Fruit fly (Drosophila melanogaster) whole organism, embryonic: ENCODE results near the gene Tmtc4.

Experiments used
- Abd-B ChIP-seq: fragments of 200-800 bp; sonication (Bioruptor generic); optimal IDR thresholded peaks from 2 replicates; lab custom pipeline; 2018; ENCODE audit warnings: missing biosample characterization, mild to moderate bottlenecking, missing genetic modification characterization, moderate library complexity
- Adf1 ChIP-seq: fragments of 200-800 bp; sonication (Bioruptor generic); IDR thresholded peaks from 2 replicates; pipeline ENCODE4 v1.3.6; 2022; ENCODE audit warnings: missing biosample characterization, missing genetic modification characterization
- Aef1 ChIP-seq: fragments of 200-800 bp; sonication (Bioruptor generic); IDR thresholded peaks from 3 replicates; pipeline ENCODE4 v1.3.6; 2022; ENCODE audit warnings: missing biosample characterization, missing genetic modification characterization
- Atf3 ChIP-seq: fragments of 200-800 bp; sonication (Bioruptor generic); optimal IDR thresholded peaks from 3 replicates; lab custom pipeline; 2016; ENCODE audit warnings: missing biosample characterization, missing genetic modification characterization
- CG10462 ChIP-seq: fragments of 200-800 bp; sonication (Bioruptor generic); optimal IDR thresholded peaks from 2 replicates; lab custom pipeline; 2016; ENCODE audit warnings: missing biosample characterization, missing genetic modification characterization
- CG11695 ChIP-seq: fragments of 200-800 bp; sonication (Bioruptor generic); IDR thresholded peaks from 3 replicates; pipeline ENCODE4 v1.3.6; 2022; ENCODE audit warnings: missing biosample characterization, missing genetic modification characterization
- CG11696 ChIP-seq: fragments of 200-800 bp; sonication (Bioruptor generic); IDR thresholded peaks from 2 replicates; pipeline ENCODE4 v1.3.6; 2022; ENCODE audit warnings: missing biosample characterization, missing genetic modification characterization
- CG12104 ChIP-seq: fragments of 200-800 bp; sonication (Bioruptor generic); optimal IDR thresholded peaks from 3 replicates; lab custom pipeline; 2016; ENCODE audit warnings: missing biosample characterization, missing genetic modification characterization
- CG13424 ChIP-seq: fragments of 200-800 bp; sonication (Bioruptor generic); optimal IDR thresholded peaks from 2 replicates; lab custom pipeline; 2019; ENCODE audit warnings: missing biosample characterization, mild to moderate bottlenecking, missing genetic modification characterization, moderate library complexity
- CG13894 ChIP-seq: fragments of 200-800 bp; sonication (Bioruptor generic); optimal IDR thresholded peaks from 3 replicates; lab custom pipeline; 2018; ENCODE audit warnings: missing biosample characterization, mild to moderate bottlenecking, missing genetic modification characterization, moderate library complexity
- CG15269 ChIP-seq: fragments of 200-800 bp; sonication (Bioruptor generic); optimal IDR thresholded peaks from 2 replicates; lab custom pipeline; 2018; ENCODE audit warnings: missing biosample characterization, mild to moderate bottlenecking, missing genetic modification characterization, moderate library complexity
- CG1602 ChIP-seq: fragments of 200-800 bp; sonication (Bioruptor generic); optimal IDR thresholded peaks from 3 replicates; lab custom pipeline; 2016; ENCODE audit warnings: missing biosample characterization, missing genetic modification characterization
- CG31441 ChIP-seq: fragments of 200-800 bp; sonication (Bioruptor generic); IDR thresholded peaks from 2 replicates; pipeline ENCODE4 v1.3.6; 2022; ENCODE audit warnings: missing biosample characterization, missing genetic modification characterization
- CG3163 ChIP-seq: fragments of 200-800 bp; sonication (Bioruptor generic); optimal IDR thresholded peaks from 3 replicates; lab custom pipeline; 2016; ENCODE audit warnings: missing biosample characterization, missing genetic modification characterization
- CG32532 ChIP-seq: fragments of 200-800 bp; sonication (Bioruptor generic); IDR thresholded peaks from 2 replicates; pipeline ENCODE4 v1.3.6; 2022; ENCODE audit warnings: missing biosample characterization, missing genetic modification characterization
- CG32767 ChIP-seq: fragments of 200-800 bp; sonication (Bioruptor generic); IDR thresholded peaks from 2 replicates; pipeline ENCODE4 v1.3.6; 2022; ENCODE audit warnings: missing biosample characterization, missing genetic modification characterization
- CG3407 ChIP-seq: fragments of 200-800 bp; sonication (Bioruptor generic); optimal IDR thresholded peaks from 2 replicates; lab custom pipeline; 2018; ENCODE audit warnings: missing biosample characterization, mild to moderate bottlenecking, missing genetic modification characterization
- CG34224 ChIP-seq: fragments of 200-800 bp; sonication (Bioruptor generic); IDR thresholded peaks from 3 replicates; pipeline ENCODE4 v1.3.6; 2022; ENCODE audit warnings: missing biosample characterization, missing genetic modification characterization; ENCODE audit not compliant: partially characterized antibody
- CG6272 ChIP-seq: fragments of 200-800 bp; sonication (Bioruptor generic); IDR thresholded peaks from 2 replicates; pipeline ENCODE4 v1.3.6; 2022; ENCODE audit warnings: missing biosample characterization, missing genetic modification characterization
- CG8290 ChIP-seq, 3 experiments: fragments of 200-800 bp; sonication (Bioruptor generic); optimal IDR thresholded peaks; 2 replicates each; lab custom pipeline; 2016 to 2019; ENCODE audit warnings: missing biosample characterization in 3 of 3, missing genetic modification characterization in 3 of 3, mild to moderate bottlenecking in 2 of 3, moderate library complexity in 1 of 3
- CG9727 ChIP-seq: fragments of 200-800 bp; sonication (Bioruptor generic); optimal IDR thresholded peaks from 3 replicates; lab custom pipeline; 2017; ENCODE audit warnings: missing biosample characterization, mild to moderate bottlenecking, missing genetic modification characterization
- CrebB ChIP-seq: fragments of 200-800 bp; sonication (Bioruptor generic); optimal IDR thresholded peaks from 3 replicates; lab custom pipeline; 2018; ENCODE audit warnings: missing biosample characterization, mild to moderate bottlenecking, missing genetic modification characterization
- Doc2 ChIP-seq: fragments of 200-800 bp; sonication (Bioruptor generic); IDR thresholded peaks from 2 replicates; pipeline ENCODE4 v1.3.6; 2022; ENCODE audit warnings: missing biosample characterization, missing genetic modification characterization
- H15 ChIP-seq: fragments of 200-800 bp; sonication (Bioruptor generic); IDR thresholded peaks from 3 replicates; pipeline ENCODE4 v1.3.6; 2022; ENCODE audit warnings: missing biosample characterization, missing genetic modification characterization
- Hand ChIP-seq: fragments of 200-800 bp; sonication (Bioruptor generic); optimal IDR thresholded peaks from 2 replicates; lab custom pipeline; 2017; ENCODE audit warnings: mild to moderate bottlenecking, missing biosample characterization, missing genetic modification reagents, missing genetic modification characterization
- Hr39 ChIP-seq: fragments of >200 bp; optimal IDR thresholded peaks from 2 replicates; lab custom pipeline; 2017
- Hr51 ChIP-seq, 2 experiments: fragments of 200-800 bp; sonication (Bioruptor generic); optimal IDR thresholded peaks; 2 replicates in 1 of 2; 3 replicates in 1 of 2; lab custom pipeline; 2016 to 2018; ENCODE audit warnings: missing biosample characterization in 2 of 2, missing genetic modification characterization in 2 of 2, mild to moderate bottlenecking in 1 of 2, moderate library complexity in 1 of 2
- Neu2 ChIP-seq: fragments of 200-800 bp; sonication (Bioruptor generic); optimal IDR thresholded peaks from 3 replicates; lab custom pipeline; 2016; ENCODE audit warnings: missing biosample characterization, missing genetic modification characterization, borderline replicate concordance
- Oli ChIP-seq: fragments of 200-800 bp; sonication (Bioruptor generic); optimal IDR thresholded peaks from 2 replicates; lab custom pipeline; 2018; ENCODE audit warnings: missing biosample characterization, mild to moderate bottlenecking, missing genetic modification characterization, moderate library complexity
- PHDP ChIP-seq: fragments of 200-800 bp; sonication (Bioruptor generic); optimal IDR thresholded peaks from 3 replicates; lab custom pipeline; 2018; ENCODE audit warnings: missing biosample characterization, mild to moderate bottlenecking, missing genetic modification characterization, moderate library complexity
- Ptx1 ChIP-seq: fragments of 200-800 bp; sonication (Bioruptor generic); IDR thresholded peaks from 2 replicates; pipeline ENCODE4 v1.3.6; 2022; ENCODE audit warnings: missing biosample characterization, missing genetic modification characterization
- Six4 ChIP-seq: fragments of 200-800 bp; sonication (Bioruptor generic); optimal IDR thresholded peaks from 2 replicates; lab custom pipeline; 2016; ENCODE audit warnings: missing biosample characterization, missing genetic modification characterization
- Sox100B ChIP-seq: fragments of 200-800 bp; sonication (Bioruptor generic); optimal IDR thresholded peaks from 3 replicates; lab custom pipeline; 2018; ENCODE audit warnings: missing biosample characterization, mild to moderate bottlenecking, missing genetic modification characterization
- ab ChIP-seq: fragments of 200-800 bp; sonication (Bioruptor generic); optimal IDR thresholded peaks from 2 replicates; lab custom pipeline; 2016; ENCODE audit warnings: missing biosample characterization, missing genetic modification characterization
- bcd ChIP-seq: fragments of 200-800 bp; sonication (Bioruptor generic); optimal IDR thresholded peaks from 2 replicates; lab custom pipeline; 2017; ENCODE audit warnings: missing biosample characterization, mild to moderate bottlenecking, missing genetic modification characterization
- bsh ChIP-seq, 2 experiments: fragments of 200-800 bp; sonication (Bioruptor generic); optimal IDR thresholded peaks; 2 replicates each; lab custom pipeline; 2017 to 2018; ENCODE audit warnings: mild to moderate bottlenecking in 2 of 2, missing biosample characterization in 2 of 2, missing genetic modification characterization in 2 of 2, moderate library complexity in 1 of 2
- cas ChIP-seq: fragments of 200-800 bp; sonication (Bioruptor generic); IDR thresholded peaks from 2 replicates; pipeline ENCODE4 v1.3.6; 2022; ENCODE audit warnings: missing biosample characterization, missing genetic modification characterization
- dm ChIP-seq: fragments of 200-800 bp; sonication (Bioruptor generic); optimal IDR thresholded peaks from 3 replicates; lab custom pipeline; 2016; ENCODE audit warnings: missing biosample characterization, missing genetic modification characterization
- dmrt11E ChIP-seq: fragments of 200-800 bp; sonication (Bioruptor generic); optimal IDR thresholded peaks from 3 replicates; lab custom pipeline; 2018; ENCODE audit warnings: missing biosample characterization, mild to moderate bottlenecking, missing genetic modification characterization, moderate library complexity
- ems ChIP-seq: fragments of 200-800 bp; sonication (Bioruptor generic); optimal IDR thresholded peaks from 3 replicates; lab custom pipeline; 2016; ENCODE audit warnings: missing biosample characterization, missing genetic modification characterization
- ewg ChIP-seq: fragments of 200-800 bp; sonication (Bioruptor generic); optimal IDR thresholded peaks from 3 replicates; lab custom pipeline; 2017; ENCODE audit warnings: mild to moderate bottlenecking, missing biosample characterization, missing genetic modification reagents, missing genetic modification characterization
- grn ChIP-seq: fragments of 200-800 bp; sonication (Bioruptor generic); optimal IDR thresholded peaks from 3 replicates; lab custom pipeline; 2017; ENCODE audit warnings: missing biosample characterization, missing genetic modification characterization
- hth ChIP-seq: fragments of >200 bp; optimal IDR thresholded peaks from 2 replicates; lab custom pipeline; 2017; ENCODE audit warnings: inconsistent platforms
- kah ChIP-seq: fragments of 200-800 bp; sonication (Bioruptor generic); optimal IDR thresholded peaks from 2 replicates; lab custom pipeline; 2018; ENCODE audit warnings: missing biosample characterization, mild to moderate bottlenecking, missing genetic modification characterization
- lmd ChIP-seq: fragments of 200-800 bp; sonication (Bioruptor generic); IDR thresholded peaks from 2 replicates; pipeline ENCODE4 v1.3.6; 2022; ENCODE audit warnings: missing biosample characterization, missing genetic modification characterization
- phol ChIP-seq: fragments of 200-800 bp; sonication (Bioruptor generic); optimal IDR thresholded peaks from 3 replicates; lab custom pipeline; 2018; ENCODE audit warnings: missing biosample characterization, mild to moderate bottlenecking, missing genetic modification characterization, moderate library complexity
- row ChIP-seq: fragments of 200-800 bp; sonication (Bioruptor generic); IDR thresholded peaks from 3 replicates; pipeline ENCODE4 v1.3.6; 2022; ENCODE audit warnings: missing biosample characterization, missing genetic modification characterization
- slou ChIP-seq: fragments of 200-800 bp; sonication (Bioruptor generic); optimal IDR thresholded peaks from 3 replicates; lab custom pipeline; 2016; ENCODE audit warnings: missing biosample characterization, missing genetic modification characterization
- tna ChIP-seq: fragments of 200-800 bp; sonication (Bioruptor generic); IDR thresholded peaks from 2 replicates; pipeline ENCODE4 v1.3.6; 2022; ENCODE audit warnings: missing biosample characterization, missing genetic modification characterization; ENCODE audit not compliant: partially characterized antibody
- tup ChIP-seq: fragments of 200-800 bp; sonication (Bioruptor generic); optimal IDR thresholded peaks from 2 replicates; lab custom pipeline; 2016; ENCODE audit warnings: missing biosample characterization, mild to moderate bottlenecking, missing genetic modification characterization, moderate library complexity
- wek ChIP-seq: fragments of 200-800 bp; sonication (Bioruptor generic); optimal IDR thresholded peaks from 3 replicates; lab custom pipeline; 2018; ENCODE audit warnings: missing biosample characterization, mild to moderate bottlenecking, missing genetic modification characterization, moderate library complexity

The Tmtc4 gene

dm6 chr3R:15340052-15340732, 10.8 kb upstream of the Tmtc4 start, which contains the start of gene SerRS-m (continued):
- TF ChIP-seq CG32767 (GFP tag; lab: Robert Waterston, UW) (no peak), Abd-B (GFP tag; lab: Kevin White, UChicago) (no peak), Adf1 (GFP tag; lab: Robert Waterston, UW) (no peak; the same call in 1 of the 2 replicates), CG31441 (GFP tag; lab: Robert Waterston, UW) (no peak), Oli (peak; percentile 13), CrebB (no peak), Sox100B (no peak), CG15269 (tag; lab: Kevin White, UChicago) (no peak), CG8290 (GFP tag; optimal IDR thresholded peaks at IDR 0.05; lab: Kevin White, UChicago) (no peak), CG8290 (tag; optimal IDR thresholded peaks at IDR 0.05; lab: Kevin White, UChicago) (no peak), Atf3 (GFP tag; lab: Kevin White, UChicago) (no peak), CG13424 (tag; lab: Kevin White, UChicago) (peak; percentile 15), CG3163 (GFP tag; lab: Kevin White, UChicago) (no peak), CG11695 (no peak), Hand (GFP tag; lab: Kevin White, UChicago) (no peak), kah (GFP tag; lab: Kevin White, UChicago) (no peak), Neu2 (GFP tag; lab: Kevin White, UChicago) (no peak), cas (GFP tag; lab: Robert Waterston, UW) (no peak), H15 (no peak), PHDP (tag; lab: Kevin White, UChicago) (peak; percentile 17), ab (GFP tag; lab: Kevin White, UChicago) (no peak), CG10462 (no peak), CG34224 (no peak), CG9727 (no peak), Six4 (GFP tag; lab: Kevin White, UChicago) (peak; percentile 17), CG32532 (no peak), wek (GFP tag; lab: Kevin White, UChicago) (no peak), Doc2 (GFP tag; lab: Robert Waterston, UW) (no peak), tna (no peak), row (GFP tag; lab: Robert Waterston, UW) (no peak), hth (lab: Kevin White, UChicago) (no peak), Hr39 (lab: Kevin White, UChicago) (no peak), dmrt11E (tag; lab: Kevin White, UChicago) (peak; percentile 3), CG13894 (tag; lab: Kevin White, UChicago) (no peak), tup (GFP tag; lab: Kevin White, UChicago) (no peak), CG12104 (GFP tag; lab: Kevin White, UChicago) (no peak), bsh (GFP tag; optimal IDR thresholded peaks at IDR 0.05; lab: Kevin White, UChicago) (peak in 1 of 2 experiments; percentile 62), dm (GFP tag; lab: Kevin White, UChicago) (no peak), slou (GFP tag; lab: Kevin White, UChicago) (no peak), CG6272 (GFP tag; lab: Robert Waterston, UW) (no peak), Ptx1 (GFP tag; lab: Robert Waterston, UW) (no peak), CG1602 (no peak), lmd (GFP tag; lab: Robert Waterston, UW) (no peak), CG11696 (GFP tag; lab: Robert Waterston, UW) (no peak), ewg (no peak), Aef1 (GFP tag; lab: Robert Waterston, UW) (no peak), phol (tag; lab: Kevin White, UChicago) (peak; percentile 32), grn (no peak), CG3407 (GFP tag; lab: Kevin White, UChicago) (no peak), Hr51 (GFP tag; optimal IDR thresholded peaks at IDR 0.05; lab: Kevin White, UChicago) (no peak), ems (GFP tag; lab: Kevin White, UChicago) (no peak), bcd (GFP tag; lab: Kevin White, UChicago) (no peak)
